Fruit fly (Drosophila melanogaster): ENCODE results near the gene CG1578.

CG1578 gene

dm6 chrX:11841702-11842378, 25.5 kb upstream of the CG1578 start (continued):
- no peak for TF ChIP-seq Sin3A (optimal IDR thresholded peaks at IDR 0.05)
- no peak for TF ChIP-seq CkIIα-i1 (GFP tag; IDR thresholded peaks at IDR 0.05)
- no peak for TF ChIP-seq CG1832 (GFP tag; optimal IDR thresholded peaks at IDR 0.05)
- no peak for TF ChIP-seq Opbp (GFP tag; IDR thresholded peaks at IDR 0.05; ENCODE audit: partially characterized antibody)
- TF ChIP-seq CG9609 (GFP tag; optimal IDR thresholded peaks at IDR 0.05): no peak
- TF ChIP-seq CG15073 (GFP tag; optimal IDR thresholded peaks at IDR 0.05): no peak
- TF ChIP-seq CG8089 (GFP tag; optimal IDR thresholded peaks at IDR 0.05): no peak
- no peak for TF ChIP-seq CG11696 (GFP tag; IDR thresholded peaks at IDR 0.05)
- no peak for TF ChIP-seq Oaz (GFP tag; IDR thresholded peaks at IDR 0.05)
- TF ChIP-seq CG18262 (tag; optimal IDR thresholded peaks at IDR 0.05): peak; percentile 53
- no peak for TF ChIP-seq HmgZ (tag; optimal IDR thresholded peaks at IDR 0.05)
- peak; percentile 43 for TF ChIP-seq nmo (GFP tag; optimal IDR thresholded peaks at IDR 0.05)
- no peak for TF ChIP-seq CG43689 (GFP tag; IDR thresholded peaks at IDR 0.05)
- no peak for TF ChIP-seq schlank (tag; optimal IDR thresholded peaks at IDR 0.05)
- no peak for TF ChIP-seq CG15011 (GFP tag; optimal IDR thresholded peaks at IDR 0.05)
- no peak for TF ChIP-seq Atf3 (GFP tag; optimal IDR thresholded peaks at IDR 0.05)
- no peak for TF ChIP-seq Stat92E (GFP tag; optimal IDR thresholded peaks at IDR 0.05)
- no peak for TF ChIP-seq CG2875 (GFP tag; optimal IDR thresholded peaks at IDR 0.05)
- no peak for TF ChIP-seq CG2129 (GFP tag; IDR thresholded peaks at IDR 0.05; ENCODE audit: partially characterized antibody)
- peak; percentile 36; the same call in 1 of the 2 replicates for TF ChIP-seq vvl (GFP tag; IDR thresholded peaks at IDR 0.05)
- TF ChIP-seq CG14667 (GFP tag; IDR thresholded peaks at IDR 0.05): no peak
- TF ChIP-seq CG8478 (optimal IDR thresholded peaks at IDR 0.05): no peak
- no peak for TF ChIP-seq bab2 (GFP tag; optimal IDR thresholded peaks at IDR 0.05)
- TF ChIP-seq Dref (GFP tag; IDR thresholded peaks at IDR 0.05): no peak
- no peak for TF ChIP-seq CG12071 (GFP tag; optimal IDR thresholded peaks at IDR 0.05)
- TF ChIP-seq rib (GFP tag; IDR thresholded peaks at IDR 0.05): no peak
- no peak for TF ChIP-seq p53 (GFP tag; optimal IDR thresholded peaks at IDR 0.05)
- no peak for TF ChIP-seq onecut (GFP tag; IDR thresholded peaks at IDR 0.05)
- peak; percentile 51 for TF ChIP-seq CG2678 (tag; optimal IDR thresholded peaks at IDR 0.05)
- TF ChIP-seq D19A (tag; optimal IDR thresholded peaks at IDR 0.05): peak; percentile 37
- TF ChIP-seq lab (GFP tag; optimal IDR thresholded peaks at IDR 0.05): no peak
- TF ChIP-seq Vsx1 (GFP tag; optimal IDR thresholded peaks at IDR 0.05): no peak
- no peak for TF ChIP-seq CG7357 (GFP tag; IDR thresholded peaks at IDR 0.05)
- TF ChIP-seq pho (GFP tag; optimal IDR thresholded peaks at IDR 0.05): no peak
- no peak for TF ChIP-seq CG10543 (GFP tag; optimal IDR thresholded peaks at IDR 0.05)
- TF ChIP-seq CG2712 (tag; optimal IDR thresholded peaks at IDR 0.05): peak; percentile 42
- TF ChIP-seq Oli (tag; optimal IDR thresholded peaks at IDR 0.05): peak; percentile 16
- TF ChIP-seq toy (GFP tag; IDR thresholded peaks at IDR 0.05): no peak
- no peak for TF ChIP-seq tna (GFP tag; IDR thresholded peaks at IDR 0.05; ENCODE audit: partially characterized antibody)
- TF ChIP-seq psq (GFP tag; optimal IDR thresholded peaks at IDR 0.05): no peak
- 0 out of 2 replicates have a peak, but pooled peaks have one; percentile 20 for TF ChIP-seq wor (GFP tag; IDR thresholded peaks at IDR 0.05)
- no peak for TF ChIP-seq hth (optimal IDR thresholded peaks at IDR 0.05)
- no peak for TF ChIP-seq Doc2 (GFP tag; IDR thresholded peaks at IDR 0.05)
- peak; percentile 22 for TF ChIP-seq unpg (GFP tag; optimal IDR thresholded peaks at IDR 0.05)
- peak; percentile 62 for TF ChIP-seq Sox100B (GFP tag; optimal IDR thresholded peaks at IDR 0.05)
- no peak for TF ChIP-seq Ets65A (GFP tag)
- TF ChIP-seq CG11398 (GFP tag; optimal IDR thresholded peaks at IDR 0.05): no peak
- no peak for TF ChIP-seq B-H1 (GFP tag; IDR thresholded peaks at IDR 0.05)
- TF ChIP-seq CG4360 (GFP tag; IDR thresholded peaks at IDR 0.05): no peak
- TF ChIP-seq Hr78 (GFP tag; optimal IDR thresholded peaks at IDR 0.05): peak in 1 of 2 experiments; percentile 37
- TF ChIP-seq fd96Cb (tag; optimal IDR thresholded peaks at IDR 0.05): no peak

Measured in whole organism, embryonic.